Worm (Caenorhabditis elegans): ENCODE results near the gene nspb-6.

- TF ChIP-seq dao-5 (tag; optimal IDR thresholded peaks at IDR 0.05) (no peak), W03F9.2 (tag; optimal IDR thresholded peaks at IDR 0.05) (no peak), him-1 (tag; optimal IDR thresholded peaks at IDR 0.05) (no peak)
Measured at ce11 chrIV:5928957-5929356, 33.7 kb downstream of the nspb-6 start.
